Worm (Caenorhabditis elegans): ENCODE measurements around the gene Y51H4A.8.
"Not testable (repeated sequence)": the region's sequence is repeated elsewhere in the genome, so short reads cannot be mapped to it uniquely, and the experiment has no call there.

Y51H4A.8 gene

ce11 chrIV:16578449-16578848 is at the start of gene Y51H4A.8:
Gene Y51H4A.8, minus strand, starts transcription at chrIV:16578549.
- TF ChIP-seq blmp-1 (tag; optimal IDR thresholded peaks at IDR 0.05; ENCODE audit: insufficient read depth) (no peak), dmd-4 (tag; optimal IDR thresholded peaks at IDR 0.05) (no peak), ztf-4 (tag; optimal IDR thresholded peaks at IDR 0.05) (no peak), fos-1 (tag; optimal IDR thresholded peaks at IDR 0.05) (no peak), lsy-2 (tag; optimal IDR thresholded peaks at IDR 0.05) (no peak), elt-3 (tag; optimal IDR thresholded peaks at IDR 0.05) (no peak)

ce11 chrIV:16627676-16628075 is 49.3 kb upstream of the Y51H4A.8 start, which contains the start of gene fipr-28:
Gene fipr-28, plus strand, starts transcription at chrIV:16627976.
- TF ChIP-seq unc-62 (GFP tag; optimal IDR thresholded peaks at IDR 0.05) (no peak), nhr-23 (tag; optimal IDR thresholded peaks at IDR 0.05) (no peak), F13H6.1 (tag; optimal IDR thresholded peaks at IDR 0.05) (no peak), R02D3.7 (tag; optimal IDR thresholded peaks at IDR 0.05) (no peak), ceh-82 (tag; optimal IDR thresholded peaks at IDR 0.05) (no peak), nhr-77 (tag; optimal IDR thresholded peaks at IDR 0.05) (no peak), nhr-12 (tag; optimal IDR thresholded peaks at IDR 0.05) (no peak), sem-4 (tag; optimal IDR thresholded peaks at IDR 0.05) (no peak), skn-1 (tag; optimal IDR thresholded peaks at IDR 0.05) (no peak), nhr-237 (tag; optimal IDR thresholded peaks at IDR 0.05) (no peak), Y55F3AM.14 (GFP tag; optimal IDR thresholded peaks at IDR 0.05) (no peak), ama-1 (optimal IDR thresholded peaks at IDR 0.05) (no peak), fos-1 (tag; optimal IDR thresholded peaks at IDR 0.05) (no peak), nhr-21 (tag; optimal IDR thresholded peaks at IDR 0.05) (no peak)

ce11 chrIV:16625909-16626308 is 47.6 kb upstream of the Y51H4A.8 start, which contains the start of gene fip-7:
Gene fip-7, plus strand, starts transcription at chrIV:16626209.
- TF ChIP-seq blmp-1 (tag; optimal IDR thresholded peaks at IDR 0.05; ENCODE audit: insufficient read depth); lin-39 (tag; optimal IDR thresholded peaks at IDR 0.05); nhr-237 (tag; optimal IDR thresholded peaks at IDR 0.05): not testable (repeated sequence)

ce11 chrIV:16622522-16622921 is 44.2 kb upstream of the Y51H4A.8 start:
- TF ChIP-seq R02D3.7 (tag; optimal IDR thresholded peaks at IDR 0.05) (no peak), ceh-16 (tag; optimal IDR thresholded peaks at IDR 0.05) (no peak), crh-2 (tag; optimal IDR thresholded peaks at IDR 0.05) (no peak), ztf-11 (tag; optimal IDR thresholded peaks at IDR 0.05) (no peak)

DNA sequence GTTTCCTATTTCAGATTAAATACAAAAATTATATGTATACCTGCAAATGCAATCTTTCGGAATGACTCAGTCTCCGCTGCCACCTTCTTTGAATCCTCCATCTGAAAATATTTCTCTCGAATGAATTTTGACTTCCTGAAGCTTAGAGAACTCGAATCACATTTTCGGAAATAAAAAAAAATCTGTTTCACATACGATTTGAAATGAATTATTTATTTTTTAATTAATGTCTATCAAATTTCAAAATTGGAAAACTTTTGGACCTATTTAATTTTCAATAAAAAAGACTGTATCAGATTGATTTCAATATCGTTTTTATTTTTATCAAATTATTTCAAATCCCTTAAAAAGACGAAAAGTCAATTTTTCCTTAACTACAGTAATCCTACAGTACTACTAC is 24.3 kb upstream of the Y51H4A.8 start, which contains the start of gene col-137:
col-137 (minus strand) TSS at position 101 of the 400 bp plus-strand sequence.
- TF ChIP-seq F13H6.1 (tag; optimal IDR thresholded peaks at IDR 0.05) (no peak), aly-2 (tag; optimal IDR thresholded peaks at IDR 0.05) (no peak), lin-39 (tag; optimal IDR thresholded peaks at IDR 0.05) (no peak), nhr-23 (tag; optimal IDR thresholded peaks at IDR 0.05) (no peak), fos-1 (tag; optimal IDR thresholded peaks at IDR 0.05) (no peak), nhr-6 (tag; optimal IDR thresholded peaks at IDR 0.05) (no peak), skn-1 (tag; optimal IDR thresholded peaks at IDR 0.05) (no peak), mbf-1 (tag; optimal IDR thresholded peaks at IDR 0.05) (no peak), lin-11 (tag; optimal IDR thresholded peaks at IDR 0.05) (no peak), lin-13 (GFP tag; optimal IDR thresholded peaks at IDR 0.05) (no peak), ztf-11 (tag; optimal IDR thresholded peaks at IDR 0.05) (no peak), ceh-82 (tag; optimal IDR thresholded peaks at IDR 0.05) (no peak), ztf-1 (GFP tag; conservative IDR thresholded peaks at IDR 0.05) (no peak), ZK546.5 (tag; optimal IDR thresholded peaks at IDR 0.05) (no peak), gmeb-1 (tag; optimal IDR thresholded peaks at IDR 0.05) (no peak)

DNA sequence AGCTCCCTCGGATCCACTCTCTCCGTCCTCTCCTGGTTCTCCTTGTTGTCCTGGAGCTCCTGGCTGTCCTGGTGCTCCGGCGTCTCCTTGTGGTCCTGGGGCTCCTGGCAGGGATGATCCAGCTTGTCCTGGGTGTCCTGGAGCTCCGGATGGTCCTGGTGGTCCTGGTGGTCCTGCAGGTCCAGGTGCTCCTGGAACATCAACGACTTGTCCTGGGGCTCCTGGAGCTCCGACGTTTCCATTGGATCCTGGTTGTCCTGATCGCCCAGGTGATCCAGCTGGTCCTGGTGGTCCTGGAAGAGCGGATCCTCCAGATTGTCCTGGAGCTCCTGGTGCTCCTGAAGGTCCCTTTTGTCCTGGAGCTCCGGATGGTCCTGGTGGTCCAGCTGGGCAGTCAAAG is 23.2 kb upstream of the Y51H4A.8 start:
- TF ChIP-seq unc-55 (GFP tag; optimal IDR thresholded peaks at IDR 0.05) = no peak
- TF ChIP-seq crh-2 (tag; optimal IDR thresholded peaks at IDR 0.05) = no peak
- no peak for TF ChIP-seq ceh-16 (tag; optimal IDR thresholded peaks at IDR 0.05)
- no peak for TF ChIP-seq dmd-4 (tag; optimal IDR thresholded peaks at IDR 0.05)
- TF ChIP-seq nhr-77 (tag; optimal IDR thresholded peaks at IDR 0.05) = no peak
- no peak for TF ChIP-seq unc-62 (GFP tag; optimal IDR thresholded peaks at IDR 0.05)
- TF ChIP-seq lsy-2 (tag; optimal IDR thresholded peaks at IDR 0.05) = no peak
- TF ChIP-seq lin-11 (tag; optimal IDR thresholded peaks at IDR 0.05) = no peak
- TF ChIP-seq gmeb-1 (tag; optimal IDR thresholded peaks at IDR 0.05) = no peak
- TF ChIP-seq elt-3 (tag; optimal IDR thresholded peaks at IDR 0.05) = no peak

Data from whole organism, L2 larva.